Fruit fly (Drosophila melanogaster): ENCODE data around the gene Miro.
A peak's percentile ranks its signal among the peaks of the same experiment; 100 is the strongest.

Gene Miro

DNA sequence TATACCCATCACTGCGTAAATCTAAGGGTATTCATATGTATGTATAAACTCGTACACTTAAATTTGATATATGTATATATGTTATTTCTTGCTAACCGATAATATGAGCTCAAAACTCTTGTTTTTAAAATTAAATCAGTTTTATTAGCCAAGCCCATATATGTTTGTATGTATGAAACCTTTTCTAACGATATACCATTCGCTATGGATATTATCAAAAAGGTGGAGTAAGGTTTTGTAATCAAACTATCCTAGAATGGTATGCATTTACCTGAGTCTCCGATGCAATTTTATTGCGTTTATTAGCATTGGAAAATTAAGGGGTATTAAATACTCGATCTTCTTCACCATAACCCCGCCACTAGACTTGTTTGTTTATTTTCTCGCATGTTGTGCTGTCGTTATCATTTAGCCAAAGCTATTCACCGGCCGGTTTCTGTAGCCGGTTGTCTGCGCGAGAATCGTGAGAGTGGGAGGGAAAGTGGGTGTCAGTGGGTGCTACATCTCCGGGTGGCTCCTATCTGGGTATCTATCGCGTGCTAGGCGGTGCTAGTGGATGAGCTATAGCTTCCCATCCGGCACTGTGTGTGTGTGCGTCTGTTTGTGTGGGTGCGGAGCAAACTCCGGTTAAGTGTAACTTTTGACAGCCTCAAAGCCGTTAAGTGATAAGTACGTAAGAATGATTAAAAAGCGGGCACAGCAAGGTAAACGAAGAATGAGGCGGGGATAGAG is 30.7 kb downstream of the Miro start (continued):
- TF ChIP-seq CG8089 (GFP tag; optimal IDR thresholded peaks at IDR 0.05) (no peak), Hsf (GFP tag; optimal IDR thresholded peaks at IDR 0.05) (no peak), CG1647 (GFP tag; optimal IDR thresholded peaks at IDR 0.05) (no peak), CG4854 (GFP tag; optimal IDR thresholded peaks at IDR 0.05) (no peak), CG13624 (GFP tag; optimal IDR thresholded peaks at IDR 0.05) (no peak), CG10321 (GFP tag; IDR thresholded peaks at IDR 0.05) (no peak), esg (GFP tag; conservative IDR thresholded peaks at IDR 0.05) (no peak), CG43689 (GFP tag; IDR thresholded peaks at IDR 0.05) (no peak), zf30C (GFP tag; optimal IDR thresholded peaks at IDR 0.05) (no peak), Trl (optimal IDR thresholded peaks at IDR 0.05) (no peak), Trl (GFP tag; optimal IDR thresholded peaks at IDR 0.05) (peak; percentile 17), CG2120 (GFP tag; optimal IDR thresholded peaks at IDR 0.05) (peak; percentile 41), Sox102F (GFP tag; optimal IDR thresholded peaks at IDR 0.05) (peak; percentile 19), btn (GFP tag; optimal IDR thresholded peaks at IDR 0.05) (no peak), pho (GFP tag; optimal IDR thresholded peaks at IDR 0.05) (peak; percentile 19), HmgD (GFP tag; optimal IDR thresholded peaks at IDR 0.05) (no peak), CG1792 (GFP tag; optimal IDR thresholded peaks at IDR 0.05) (no peak), cg (GFP tag; optimal IDR thresholded peaks at IDR 0.05) (peak; percentile 39), Dll (GFP tag; IDR thresholded peaks at IDR 0.05; ENCODE audit: partially characterized antibody) (no peak), CG18619 (GFP tag; optimal IDR thresholded peaks at IDR 0.05) (no peak), Bteb2 (GFP tag; optimal IDR thresholded peaks at IDR 0.05) (no peak), CG6689 (GFP tag; IDR thresholded peaks at IDR 0.05) (no peak), gfzf (GFP tag; optimal IDR thresholded peaks at IDR 0.05) (no peak), CG6813 (GFP tag; optimal IDR thresholded peaks at IDR 0.05) (no peak), CG6854 (GFP tag; optimal IDR thresholded peaks at IDR 0.05) (peak; percentile 2), CG7357 (GFP tag; IDR thresholded peaks at IDR 0.05) (no peak), CG4730 (GFP tag; IDR thresholded peaks at IDR 0.05) (no peak), pb (GFP tag; optimal IDR thresholded peaks at IDR 0.05) (no peak), PHDP (tag; optimal IDR thresholded peaks at IDR 0.05) (no peak), CkIIα-i1 (GFP tag; IDR thresholded peaks at IDR 0.05) (no peak), Asciz (GFP tag; optimal IDR thresholded peaks at IDR 0.05) (peak; percentile 32), org-1 (GFP tag; optimal IDR thresholded peaks at IDR 0.05) (peak; percentile 47), CG9797 (GFP tag; optimal IDR thresholded peaks at IDR 0.05) (no peak), CG12104 (GFP tag; optimal IDR thresholded peaks at IDR 0.05) (peak; percentile 15), CG1603 (tag; optimal IDR thresholded peaks at IDR 0.05) (no peak), CG10274 (GFP tag; optimal IDR thresholded peaks at IDR 0.05) (no peak), MESR4 (GFP tag; optimal IDR thresholded peaks at IDR 0.05) (no peak), CG2875 (GFP tag; optimal IDR thresholded peaks at IDR 0.05) (no peak), CG11247 (GFP tag; IDR thresholded peaks at IDR 0.05) (no peak), CG3847 (GFP tag; IDR thresholded peaks at IDR 0.05) (no peak), NFAT (GFP tag; IDR thresholded peaks at IDR 0.05) (no peak), corto (GFP tag; optimal IDR thresholded peaks at IDR 0.05) (no peak), Rfx (GFP tag; IDR thresholded peaks at IDR 0.05) (no peak), CG31365 (tag; optimal IDR thresholded peaks at IDR 0.05) (no peak), Eip74EF (GFP tag; optimal IDR thresholded peaks at IDR 0.05) (no peak), CG17186 (GFP tag; optimal IDR thresholded peaks at IDR 0.05) (no peak), Fer1 (GFP tag; optimal IDR thresholded peaks at IDR 0.05) (no peak), CG17361 (GFP tag; IDR thresholded peaks at IDR 0.05) (peak; percentile 65; the same call in 2 of the 3 replicates), CG33557 (GFP tag; optimal IDR thresholded peaks at IDR 0.05) (no peak), CG5180 (GFP tag; optimal IDR thresholded peaks at IDR 0.05) (peak; percentile 5)

Measured in whole organism, embryonic.